Worm (Caenorhabditis elegans): ENCODE data around the gene ZK666.4.
A peak's percentile ranks its signal among the peaks of the same experiment; 100 is the strongest.

The ZK666.4 gene

ce11 chrII:10504729-10505128 lies 27.7 kb downstream of the ZK666.4 start:
- no peak for TF ChIP-seq alr-1 (tag; optimal IDR thresholded peaks at IDR 0.05)
- TF ChIP-seq sma-3 (GFP tag; optimal IDR thresholded peaks at IDR 0.05) = no peak
- TF ChIP-seq unc-39 (tag; optimal IDR thresholded peaks at IDR 0.05) = no peak
- TF ChIP-seq dmd-4 (tag; optimal IDR thresholded peaks at IDR 0.05) = no peak
- no peak for TF ChIP-seq ceh-16 (tag; optimal IDR thresholded peaks at IDR 0.05)
- TF ChIP-seq nhr-10 (tag; optimal IDR thresholded peaks at IDR 0.05) = no peak
- TF ChIP-seq nhr-11 (tag; optimal IDR thresholded peaks at IDR 0.05) = no peak
- TF ChIP-seq fos-1 (tag; optimal IDR thresholded peaks at IDR 0.05) = no peak
- no peak for TF ChIP-seq nhr-21 (tag; optimal IDR thresholded peaks at IDR 0.05)
- peak; percentile 3 for TF ChIP-seq nhr-25 (tag; optimal IDR thresholded peaks at IDR 0.05)
- no peak for TF ChIP-seq gmeb-1 (tag; optimal IDR thresholded peaks at IDR 0.05)
- peak; percentile 25 for TF ChIP-seq nhr-6 (tag; optimal IDR thresholded peaks at IDR 0.05)
- no peak for TF ChIP-seq lsy-2 (tag; optimal IDR thresholded peaks at IDR 0.05)
- TF ChIP-seq sma-9 (GFP tag; optimal IDR thresholded peaks at IDR 0.05) = peak; percentile 44
- TF ChIP-seq sma-9 (tag; optimal IDR thresholded peaks at IDR 0.05) = no peak
- no peak for TF ChIP-seq R02D3.7 (tag; optimal IDR thresholded peaks at IDR 0.05)
- no peak for TF ChIP-seq ztf-4 (tag; optimal IDR thresholded peaks at IDR 0.05)
- no peak for TF ChIP-seq lin-39 (tag; optimal IDR thresholded peaks at IDR 0.05)
- TF ChIP-seq crh-2 (tag; optimal IDR thresholded peaks at IDR 0.05) = no peak
- TF ChIP-seq nhr-77 (tag; optimal IDR thresholded peaks at IDR 0.05) = no peak
- TF ChIP-seq ama-1 (optimal IDR thresholded peaks at IDR 0.05) = no peak
- no peak for TF ChIP-seq elt-1 (tag; optimal IDR thresholded peaks at IDR 0.05)
- peak; percentile 14 for TF ChIP-seq egl-27 (tag; optimal IDR thresholded peaks at IDR 0.05)
- TF ChIP-seq peb-1 (tag; optimal IDR thresholded peaks at IDR 0.05) = no peak
- no peak for TF ChIP-seq ceh-82 (tag; optimal IDR thresholded peaks at IDR 0.05)
- TF ChIP-seq F13H6.1 (tag; optimal IDR thresholded peaks at IDR 0.05) = peak; percentile 30
- peak; percentile 23 for TF ChIP-seq C34F6.9 (tag; optimal IDR thresholded peaks at IDR 0.05)
- no peak for TF ChIP-seq ZK546.5 (tag; optimal IDR thresholded peaks at IDR 0.05)
- peak; percentile 0 for TF ChIP-seq sem-4 (tag; optimal IDR thresholded peaks at IDR 0.05)
- TF ChIP-seq lin-13 (GFP tag; optimal IDR thresholded peaks at IDR 0.05) = no peak
- peak; percentile 13 for TF ChIP-seq unc-55 (GFP tag; optimal IDR thresholded peaks at IDR 0.05)
- no peak for TF ChIP-seq mdl-1 (tag; optimal IDR thresholded peaks at IDR 0.05)
- TF ChIP-seq nhr-23 (tag; optimal IDR thresholded peaks at IDR 0.05) = no peak
- no peak for TF ChIP-seq nhr-12 (tag; optimal IDR thresholded peaks at IDR 0.05)
- no peak for TF ChIP-seq blmp-1 (tag; optimal IDR thresholded peaks at IDR 0.05; ENCODE audit: insufficient read depth)
- no peak for TF ChIP-seq elt-3 (tag; optimal IDR thresholded peaks at IDR 0.05)
- no peak for TF ChIP-seq unc-62 (GFP tag; optimal IDR thresholded peaks at IDR 0.05)
- no peak for TF ChIP-seq nhr-129 (tag; optimal IDR thresholded peaks at IDR 0.05)
- TF ChIP-seq lin-11 (tag; optimal IDR thresholded peaks at IDR 0.05) = no peak
- TF ChIP-seq Y55F3AM.14 (GFP tag; optimal IDR thresholded peaks at IDR 0.05) = no peak
- no peak for TF ChIP-seq ztf-11 (tag; optimal IDR thresholded peaks at IDR 0.05)
- TF ChIP-seq ztf-1 (GFP tag; conservative IDR thresholded peaks at IDR 0.05) = no peak
- TF ChIP-seq aly-2 (tag; optimal IDR thresholded peaks at IDR 0.05) = no peak
- TF ChIP-seq mab-5 (tag; optimal IDR thresholded peaks at IDR 0.05) = no peak
- no peak for TF ChIP-seq skn-1 (tag; optimal IDR thresholded peaks at IDR 0.05)
- no peak for TF ChIP-seq mbf-1 (tag; optimal IDR thresholded peaks at IDR 0.05)
- no peak for TF ChIP-seq zag-1 (tag; optimal IDR thresholded peaks at IDR 0.05)
- TF ChIP-seq nhr-237 (tag; optimal IDR thresholded peaks at IDR 0.05) = no peak
- no peak for TF ChIP-seq snpc-4 (tag; optimal IDR thresholded peaks at IDR 0.05)

- TF ChIP-seq nhr-25 (tag; optimal IDR thresholded peaks at IDR 0.05) (peak; percentile 1), unc-62 (GFP tag; optimal IDR thresholded peaks at IDR 0.05) (no peak), elt-3 (tag; optimal IDR thresholded peaks at IDR 0.05) (no peak), skn-1 (tag; optimal IDR thresholded peaks at IDR 0.05) (no peak), sma-9 (GFP tag; optimal IDR thresholded peaks at IDR 0.05) (peak; percentile 33), sma-9 (tag; optimal IDR thresholded peaks at IDR 0.05) (no peak), mbf-1 (tag; optimal IDR thresholded peaks at IDR 0.05) (no peak), sem-4 (tag; optimal IDR thresholded peaks at IDR 0.05) (no peak), ceh-16 (tag; optimal IDR thresholded peaks at IDR 0.05) (peak; percentile 25), ZK546.5 (tag; optimal IDR thresholded peaks at IDR 0.05) (no peak), nhr-11 (tag; optimal IDR thresholded peaks at IDR 0.05) (no peak), R02D3.7 (tag; optimal IDR thresholded peaks at IDR 0.05) (no peak)
Measured at ce11 chrII:10505949-10506348, 28.9 kb downstream of the ZK666.4 start.
